Worm (Caenorhabditis elegans) whole organism, L4 larva: Measurements from ENCODE around the gene srh-220.

Experiments used
- F10B5.3 ChIP-seq: sonication (generic microtip); optimal IDR thresholded peaks from 2 replicates; lab custom pipeline; 2016; ENCODE audit warnings: mild to moderate bottlenecking, missing genetic modification characterization, missing compliant biosample characterization
- Y48G9A.11 ChIP-seq: fragments of 200-800 bp; sonication (Bioruptor generic); IDR thresholded peaks from 2 replicates; pipeline ENCODE4 v1.3.6; 2022; ENCODE audit warnings: missing genetic modification reagents, missing genetic modification characterization, missing compliant biosample characterization
- ama-1 ChIP-seq: fragments of 150-350 bp; optimal IDR thresholded peaks from 2 replicates; lab custom pipeline; 2014; ENCODE audit warnings: inconsistent platforms, mixed read lengths
- lir-3 ChIP-seq: sonication (generic microtip); optimal IDR thresholded peaks from 2 replicates; lab custom pipeline; 2016; ENCODE audit warnings: mild to moderate bottlenecking, missing genetic modification characterization, missing compliant biosample characterization
- lsy-2 ChIP-seq, 2 experiments: fragments of 150-350 bp in 1 of 2; sonication (generic microtip) in 1 of 2; optimal IDR thresholded peaks; 2 replicates each; lab custom pipeline; 2014 to 2017; ENCODE audit warnings: missing biosample characterization in 2 of 2, missing genetic modification characterization in 2 of 2
- nhr-76 ChIP-seq: fragments of 150-350 bp; optimal IDR thresholded peaks from 2 replicates; lab custom pipeline; 2014; ENCODE audit warnings: missing biosample characterization, missing genetic modification characterization
- pqm-1 ChIP-seq: sonication (generic microtip); optimal IDR thresholded peaks from 2 replicates; lab custom pipeline; 2017; ENCODE audit warnings: missing biosample characterization, missing genetic modification characterization
- snpc-4 ChIP-seq: fragments of 150-350 bp; optimal IDR thresholded peaks from 2 replicates; lab custom pipeline; 2014; ENCODE audit warnings: missing biosample characterization, missing genetic modification characterization

DNA sequence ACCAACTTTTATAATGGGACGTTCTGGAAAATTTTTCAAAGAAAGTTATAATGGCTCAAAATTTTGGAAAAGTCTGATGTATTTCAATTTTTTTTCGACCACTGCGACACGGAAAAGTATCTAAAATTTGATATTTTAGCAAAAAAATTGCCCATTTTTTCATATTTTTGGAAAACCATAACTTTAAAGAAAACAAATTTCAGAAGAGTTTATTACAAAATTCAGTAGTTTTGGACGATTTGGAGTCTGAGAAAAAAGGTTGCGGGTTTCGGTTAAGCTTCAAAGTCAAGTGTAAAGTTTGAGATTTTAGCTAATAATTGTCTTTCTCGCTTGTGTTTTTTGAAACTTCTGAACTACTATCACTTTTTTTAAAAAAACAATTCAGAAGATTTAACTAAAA, 10.3 kb upstream of the srh-220 start:
- TF ChIP-seq Y48G9A.11 (GFP tag; lab: Robert Waterston, UW) (no peak), nhr-76 (no peak), lir-3 (no peak), ama-1 (no peak), F10B5.3 (tag; lab: Kevin White, UChicago) (no peak), snpc-4 (no peak), pqm-1 (no peak), lsy-2 (tag; optimal IDR thresholded peaks at IDR 0.05; lab: Kevin White, UChicago) (no peak)
